Fruit fly (Drosophila melanogaster): ENCODE results near the gene CG10853.
A peak's percentile ranks its signal among the peaks of the same experiment; 100 is the strongest.

CG10853 gene

DNA sequence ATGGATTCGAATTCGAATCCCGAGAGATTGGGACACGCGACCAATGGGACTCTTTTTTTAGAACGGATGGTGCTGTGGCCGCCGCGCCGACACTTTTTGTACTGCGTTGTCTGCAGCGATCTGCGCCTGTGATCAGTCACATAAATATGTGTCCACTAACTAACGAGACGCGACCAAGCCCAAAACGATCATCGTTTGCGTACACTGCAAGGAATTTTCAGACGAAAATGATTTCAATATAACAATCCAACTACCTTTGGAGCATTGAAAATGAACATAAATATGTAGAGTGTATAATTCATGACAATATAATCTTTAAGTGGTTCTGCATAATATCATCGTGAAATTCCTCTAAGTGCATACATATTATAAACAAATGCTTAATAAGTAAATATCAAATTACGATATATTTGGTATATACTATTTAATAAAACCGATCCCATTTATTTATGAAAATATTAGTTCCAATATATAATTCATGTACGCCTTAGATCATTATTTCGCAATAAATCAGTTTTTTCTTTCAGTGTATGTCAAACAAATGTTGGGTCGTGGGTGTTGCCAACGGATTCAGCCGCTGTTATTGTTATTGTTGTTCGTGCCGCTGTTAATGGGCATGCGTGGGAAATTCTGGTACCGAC lies 12.0 kb upstream of the CG10853 start, which contains the start of gene Eip63F-1 (continued):
- TF ChIP-seq CG12391 (tag; optimal IDR thresholded peaks at IDR 0.05) (peak; percentile 77), Myb (GFP tag; optimal IDR thresholded peaks at IDR 0.05) (no peak), grn (GFP tag; optimal IDR thresholded peaks at IDR 0.05) (no peak), danr (GFP tag; IDR thresholded peaks at IDR 0.05) (peak; percentile 41; the same call in 1 of the 2 replicates), Nf-YA (GFP tag; IDR thresholded peaks at IDR 0.05) (no peak), CG10431 (GFP tag; optimal IDR thresholded peaks at IDR 0.05) (no peak), ab (GFP tag; optimal IDR thresholded peaks at IDR 0.05) (no peak), CG1529 (GFP tag; optimal IDR thresholded peaks at IDR 0.05) (peak; percentile 45), exex (tag; optimal IDR thresholded peaks at IDR 0.05) (peak; percentile 11), corto (GFP tag; optimal IDR thresholded peaks at IDR 0.05) (no peak), prd (optimal IDR thresholded peaks at IDR 0.05) (no peak), prd (GFP tag; IDR thresholded peaks at IDR 0.05) (0 out of 3 replicates have a peak, but pooled peaks have one; percentile 12), al (GFP tag; IDR thresholded peaks at IDR 0.05) (peak; percentile 54; the same call in 1 of the 2 replicates), cad (GFP tag; optimal IDR thresholded peaks at IDR 0.05) (no peak), Aef1 (GFP tag; IDR thresholded peaks at IDR 0.05) (peak; percentile 38; the same call in 1 of the 3 replicates), cas (GFP tag; IDR thresholded peaks at IDR 0.05) (no peak), E2f1 (GFP tag; IDR thresholded peaks at IDR 0.05) (no peak), Sry-δ (GFP tag; optimal IDR thresholded peaks at IDR 0.05) (peak; percentile 5), CG3407 (GFP tag; optimal IDR thresholded peaks at IDR 0.05) (peak; percentile 13), CTCF (GFP tag; optimal IDR thresholded peaks at IDR 0.05) (no peak), CG10321 (GFP tag; IDR thresholded peaks at IDR 0.05) (no peak), gcm2 (GFP tag; optimal IDR thresholded peaks at IDR 0.05) (no peak), jing (GFP tag; optimal IDR thresholded peaks at IDR 0.05) (peak; percentile 28), Elba2 (GFP tag; optimal IDR thresholded peaks at IDR 0.05) (no peak), Kr (GFP tag; optimal IDR thresholded peaks at IDR 0.05) (no peak), ham (GFP tag; IDR thresholded peaks at IDR 0.05) (no peak), otp (GFP tag; IDR thresholded peaks at IDR 0.05) (no peak), Oli (tag; optimal IDR thresholded peaks at IDR 0.05) (peak; percentile 78), CHES-1-like (GFP tag; optimal IDR thresholded peaks at IDR 0.05) (peak; percentile 9), CG11398 (GFP tag; optimal IDR thresholded peaks at IDR 0.05) (no peak), CG9215 (GFP tag; IDR thresholded peaks at IDR 0.05) (0 out of 2 replicates have a peak, but pooled peaks have one; percentile 34), wor (GFP tag; IDR thresholded peaks at IDR 0.05) (peak; percentile 38; the same call in 1 of the 2 replicates), cg (GFP tag; optimal IDR thresholded peaks at IDR 0.05) (no peak), CG1792 (GFP tag; optimal IDR thresholded peaks at IDR 0.05) (peak; percentile 2), Hand (GFP tag; optimal IDR thresholded peaks at IDR 0.05) (no peak), CG12155 (GFP tag; optimal IDR thresholded peaks at IDR 0.05) (peak; percentile 49), CG34376 (GFP tag; optimal IDR thresholded peaks at IDR 0.05) (peak; percentile 22), lmd (GFP tag; IDR thresholded peaks at IDR 0.05) (peak; percentile 72), ci (GFP tag; IDR thresholded peaks at IDR 0.05) (no peak), disco-r (GFP tag; optimal IDR thresholded peaks at IDR 0.05) (no peak), Trl (optimal IDR thresholded peaks at IDR 0.05) (no peak), Trl (GFP tag; optimal IDR thresholded peaks at IDR 0.05) (no peak), tio (GFP tag; optimal IDR thresholded peaks at IDR 0.05) (peak; percentile 49), ato (GFP tag; IDR thresholded peaks at IDR 0.05; ENCODE audit: partially characterized antibody) (no peak), BtbVII (GFP tag; optimal IDR thresholded peaks at IDR 0.05) (peak; percentile 43), usp (GFP tag; optimal IDR thresholded peaks at IDR 0.05) (no peak), CG18599 (GFP tag; optimal IDR thresholded peaks at IDR 0.05) (peak; percentile 74), CG30403 (GFP tag; optimal IDR thresholded peaks at IDR 0.05) (peak; percentile 75), CG15696 (tag; optimal IDR thresholded peaks at IDR 0.05) (no peak), sqz (GFP tag; optimal IDR thresholded peaks at IDR 0.05) (no peak), zf30C (GFP tag; optimal IDR thresholded peaks at IDR 0.05) (no peak), CG10274 (GFP tag; optimal IDR thresholded peaks at IDR 0.05) (peak; percentile 36)
